Worm (Caenorhabditis elegans) whole organism, mixed stage, embryonic: Measurements from ENCODE around the gene F15E6.10.

Source experiments
- M03D4.4 ChIP-seq: sonication (generic microtip); optimal IDR thresholded peaks from 2 replicates; lab custom pipeline; 2017; ENCODE audit warnings: mild to moderate bottlenecking, missing genetic modification characterization, missing compliant biosample characterization
- blmp-1 ChIP-seq: fragments of 150-350 bp; optimal IDR thresholded peaks from 2 replicates; lab custom pipeline; 2014; ENCODE audit warnings: missing biosample characterization, missing genetic modification characterization
- ceh-43 ChIP-seq: fragments of 200-800 bp; sonication (Bioruptor generic); optimal IDR thresholded peaks from 2 replicates; lab custom pipeline; 2018; ENCODE audit warnings: mild to moderate bottlenecking, missing genetic modification characterization, moderate library complexity, missing compliant biosample characterization
- ceh-83 ChIP-seq: fragments of 200-800 bp; sonication (Bioruptor generic); optimal IDR thresholded peaks from 2 replicates; lab custom pipeline; 2018; ENCODE audit warnings: mild to moderate bottlenecking, missing genetic modification characterization, missing compliant biosample characterization
- ces-1 ChIP-seq: fragments of 150-350 bp; optimal IDR thresholded peaks from 2 replicates; lab custom pipeline; 2014; ENCODE audit warnings: missing biosample characterization, missing genetic modification reagents, missing genetic modification characterization
- cnd-1 ChIP-seq: fragments of 200-800 bp; sonication (Bioruptor generic); optimal IDR thresholded peaks from 2 replicates; lab custom pipeline; 2018; ENCODE audit warnings: mild to moderate bottlenecking, missing genetic modification characterization, missing compliant biosample characterization
- drap-1 ChIP-seq: fragments of 200-800 bp; sonication (Bioruptor generic); optimal IDR thresholded peaks from 3 replicates; lab custom pipeline; 2018; ENCODE audit warnings: mild to moderate bottlenecking, missing genetic modification characterization, missing compliant biosample characterization
- elt-1 ChIP-seq: sonication (generic microtip); optimal IDR thresholded peaks from 2 replicates; lab custom pipeline; 2017; ENCODE audit warnings: missing genetic modification characterization, mild to moderate bottlenecking, missing compliant biosample characterization, antibody characterized with exemption, moderate library complexity, borderline replicate concordance; ENCODE audit not compliant: insufficient read depth
- elt-3 ChIP-seq: fragments of 150-350 bp; optimal IDR thresholded peaks from 2 replicates; lab custom pipeline; 2014; ENCODE audit warnings: missing biosample characterization, missing genetic modification characterization
- flh-1 ChIP-seq: fragments of 200-800 bp; sonication (Bioruptor generic); optimal IDR thresholded peaks from 2 replicates; lab custom pipeline; 2018; ENCODE audit warnings: mild to moderate bottlenecking, missing genetic modification characterization, moderate library complexity, missing compliant biosample characterization
- ham-2 ChIP-seq: fragments of 200-800 bp; sonication (Bioruptor generic); optimal IDR thresholded peaks from 2 replicates; lab custom pipeline; 2018; ENCODE audit warnings: mild to moderate bottlenecking, missing genetic modification characterization, missing compliant biosample characterization
- hlh-1 ChIP-seq: fragments of 150-350 bp; optimal IDR thresholded peaks from 2 replicates; lab custom pipeline; 2014; ENCODE audit warnings: missing biosample characterization, missing genetic modification reagents, missing genetic modification characterization
- lin-13 ChIP-seq: fragments of 150-350 bp; optimal IDR thresholded peaks from 2 replicates; lab custom pipeline; 2014; ENCODE audit warnings: missing biosample characterization, missing genetic modification characterization
- lin-32 ChIP-seq: fragments of 200-800 bp; sonication (Bioruptor generic); optimal IDR thresholded peaks from 2 replicates; lab custom pipeline; 2018; ENCODE audit warnings: mild to moderate bottlenecking, missing genetic modification characterization, missing compliant biosample characterization
- lsy-2 ChIP-seq: fragments of 150-350 bp; optimal IDR thresholded peaks from 2 replicates; lab custom pipeline; 2014; ENCODE audit warnings: missing biosample characterization, missing genetic modification characterization
- mab-5 ChIP-seq: fragments of 150-350 bp; optimal IDR thresholded peaks from 2 replicates; lab custom pipeline; 2014; ENCODE audit warnings: missing biosample characterization, missing genetic modification characterization
- mep-1 ChIP-seq: fragments of 150-350 bp; optimal IDR thresholded peaks from 2 replicates; lab custom pipeline; 2017; ENCODE audit warnings: missing biosample characterization, missing genetic modification reagents, missing genetic modification characterization, inconsistent platforms
- mls-2 ChIP-seq: sonication (generic microtip); optimal IDR thresholded peaks from 2 replicates; lab custom pipeline; 2016; ENCODE audit warnings: mild to moderate bottlenecking, missing genetic modification characterization, moderate library complexity, missing compliant biosample characterization
- nhr-12 ChIP-seq: fragments of 150-350 bp; optimal IDR thresholded peaks from 2 replicates; lab custom pipeline; 2014; ENCODE audit warnings: missing biosample characterization, missing genetic modification characterization
- nhr-237 ChIP-seq: fragments of 150-350 bp; optimal IDR thresholded peaks from 2 replicates; lab custom pipeline; 2014; ENCODE audit warnings: missing biosample characterization, missing genetic modification characterization
- nhr-28 ChIP-seq: fragments of 150-350 bp; optimal IDR thresholded peaks from 2 replicates; lab custom pipeline; 2014; ENCODE audit warnings: missing biosample characterization, missing genetic modification characterization
- nhr-76 ChIP-seq: sonication (generic microtip); optimal IDR thresholded peaks from 2 replicates; lab custom pipeline; 2017; ENCODE audit warnings: missing biosample characterization, missing genetic modification characterization
- pha-4 ChIP-seq: fragments of 150-350 bp; optimal IDR thresholded peaks from 2 replicates; lab custom pipeline; 2018; ENCODE audit warnings: missing biosample characterization, missing genetic modification reagents, missing genetic modification characterization
- sem-2 ChIP-seq: fragments of 200-800 bp; sonication (Bioruptor generic); optimal IDR thresholded peaks from 2 replicates; lab custom pipeline; 2018; ENCODE audit warnings: mild to moderate bottlenecking, missing genetic modification characterization, missing compliant biosample characterization
- snpc-4 ChIP-seq: fragments of 150-350 bp; optimal IDR thresholded peaks from 2 replicates; lab custom pipeline; 2014; ENCODE audit warnings: missing biosample characterization, missing genetic modification characterization
- sptf-1 ChIP-seq: sonication (generic microtip); optimal IDR thresholded peaks from 2 replicates; lab custom pipeline; 2017; ENCODE audit warnings: mild to moderate bottlenecking, missing genetic modification characterization, moderate library complexity, missing compliant biosample characterization
- tbx-8 ChIP-seq: fragments of 200-800 bp; sonication (Bioruptor generic); optimal IDR thresholded peaks from 2 replicates; lab custom pipeline; 2018; ENCODE audit warnings: mild to moderate bottlenecking, missing genetic modification characterization, moderate library complexity, missing compliant biosample characterization
- unc-120 ChIP-seq: sonication (generic microtip); optimal IDR thresholded peaks from 2 replicates; lab custom pipeline; 2017; ENCODE audit warnings: missing genetic modification characterization, missing compliant biosample characterization; ENCODE audit not compliant: poor library complexity, severe bottlenecking
- unc-39 ChIP-seq: fragments of 150-350 bp; optimal IDR thresholded peaks from 2 replicates; lab custom pipeline; 2014; ENCODE audit warnings: missing biosample characterization, missing genetic modification characterization
- unc-62 ChIP-seq: fragments of 150-350 bp; optimal IDR thresholded peaks from 2 replicates; lab custom pipeline; 2014; ENCODE audit warnings: missing biosample characterization, missing genetic modification reagents, missing genetic modification characterization
- zip-8 ChIP-seq: fragments of 150-350 bp; optimal IDR thresholded peaks from 2 replicates; lab custom pipeline; 2014; ENCODE audit warnings: missing biosample characterization, missing genetic modification characterization

The F15E6.10 gene

DNA sequence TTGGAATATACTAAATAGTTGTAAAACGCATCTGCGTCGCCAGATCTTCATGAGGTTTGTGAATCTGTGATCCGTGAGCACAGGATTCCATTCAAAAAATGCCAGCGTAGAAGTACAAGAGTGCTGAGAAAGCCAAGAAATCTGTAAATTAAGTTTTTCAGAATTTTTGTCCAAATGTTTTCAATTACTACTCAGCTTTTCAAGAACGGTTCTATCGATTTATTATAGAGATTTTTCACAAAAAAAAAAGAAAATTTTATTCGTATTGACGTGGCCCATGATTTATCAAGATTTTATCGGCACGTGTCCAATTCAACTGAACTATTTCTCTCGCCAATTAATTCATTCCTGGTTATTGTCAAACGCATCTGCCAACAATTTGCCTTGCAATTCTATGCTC lies 23.4 kb upstream of the F15E6.10 start, which contains the start of gene F36A4.3:
F36A4.3 (plus strand) TSS at position 301 of the 400 bp plus-strand sequence.
- TF ChIP-seq tbx-8 (GFP tag; lab: Kevin White, UChicago), result no peak
- TF ChIP-seq blmp-1 (tag; lab: Kevin White, UChicago), result no peak
- no peak for TF ChIP-seq drap-1 (GFP tag; lab: Kevin White, UChicago)
- no peak for TF ChIP-seq unc-39 (tag; lab: Kevin White, UChicago)
- no peak for TF ChIP-seq unc-120 (tag; lab: Kevin White, UChicago)
- TF ChIP-seq elt-1 (tag; lab: Kevin White, UChicago), result no peak
- TF ChIP-seq nhr-12 (tag; lab: Kevin White, UChicago), result no peak
- TF ChIP-seq nhr-237 (tag; lab: Kevin White, UChicago), result no peak
- no peak for TF ChIP-seq zip-8 (tag; lab: Kevin White, UChicago)
- no peak for TF ChIP-seq pha-4
- TF ChIP-seq elt-3 (tag; lab: Kevin White, UChicago), result no peak
- TF ChIP-seq flh-1 (GFP tag; lab: Kevin White, UChicago), result no peak
- no peak for TF ChIP-seq nhr-28 (tag; lab: Kevin White, UChicago)
- no peak for TF ChIP-seq lin-32 (GFP tag; lab: Kevin White, UChicago)
- no peak for TF ChIP-seq mab-5 (tag; lab: Kevin White, UChicago)
- TF ChIP-seq ceh-83 (GFP tag; lab: Kevin White, UChicago), result no peak

DNA sequence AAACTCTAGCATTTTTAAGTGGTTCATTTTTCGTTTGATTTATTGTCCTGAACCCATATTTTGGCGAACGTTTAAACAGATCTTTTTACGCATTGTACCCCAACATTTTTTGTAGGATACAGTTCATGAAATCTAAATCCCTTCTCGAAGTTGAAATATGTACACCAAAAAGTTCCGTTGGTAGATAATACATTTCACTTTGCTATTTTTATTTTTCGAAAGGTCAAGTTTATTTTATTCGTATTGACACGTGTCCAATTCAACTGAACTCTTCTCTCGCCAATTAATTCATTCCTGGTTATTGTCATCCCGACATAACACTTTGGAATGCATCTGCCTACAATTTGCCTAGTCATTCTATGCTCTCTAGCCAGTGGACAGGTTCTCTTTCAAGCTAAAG lies 21.7 kb upstream of the F15E6.10 start, which contains the start of gene F36A4.2:
F36A4.2 (plus strand) TSS at position 301 of the 400 bp plus-strand sequence.
- TF ChIP-seq nhr-28 (tag; lab: Kevin White, UChicago) (no peak), cnd-1 (no peak), mep-1 (tag; lab: Kevin White, UChicago) (no peak), hlh-1 (tag; lab: Kevin White, UChicago) (no peak), nhr-237 (tag; lab: Kevin White, UChicago) (no peak), elt-3 (tag; lab: Kevin White, UChicago) (no peak), nhr-12 (tag; lab: Kevin White, UChicago) (no peak), snpc-4 (no peak)

DNA sequence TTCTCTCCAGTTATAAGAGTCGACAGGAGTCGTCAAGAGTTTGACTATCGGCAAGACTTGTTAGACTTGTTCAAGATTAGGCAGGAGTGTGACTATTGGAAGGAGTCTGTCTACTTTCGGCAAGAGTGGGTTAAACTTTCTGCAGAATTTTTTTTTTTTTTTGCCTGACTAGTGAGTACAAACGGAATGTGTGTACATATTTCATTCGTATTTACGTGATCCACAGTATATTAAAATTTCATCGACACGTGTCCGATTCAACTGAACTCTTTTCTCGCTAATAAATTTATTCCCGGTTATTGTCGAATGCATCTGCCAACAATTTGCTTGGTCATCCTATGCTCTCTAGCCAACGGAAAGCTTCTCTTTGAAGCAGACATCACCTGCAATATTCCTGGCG lies 20.5 kb upstream of the F15E6.10 start, which contains the start of gene F36A4.1:
F36A4.1 (plus strand) TSS at position 301 of the 400 bp plus-strand sequence.
- no peak for TF ChIP-seq elt-1 (tag; lab: Kevin White, UChicago)
- no peak for TF ChIP-seq elt-3 (tag; lab: Kevin White, UChicago)
- TF ChIP-seq hlh-1 (tag; lab: Kevin White, UChicago), result no peak
- no peak for TF ChIP-seq flh-1 (GFP tag; lab: Kevin White, UChicago)
- TF ChIP-seq ceh-43, result no peak
- no peak for TF ChIP-seq nhr-76 (tag; lab: Kevin White, UChicago)
- TF ChIP-seq drap-1 (GFP tag; lab: Kevin White, UChicago), result no peak

DNA sequence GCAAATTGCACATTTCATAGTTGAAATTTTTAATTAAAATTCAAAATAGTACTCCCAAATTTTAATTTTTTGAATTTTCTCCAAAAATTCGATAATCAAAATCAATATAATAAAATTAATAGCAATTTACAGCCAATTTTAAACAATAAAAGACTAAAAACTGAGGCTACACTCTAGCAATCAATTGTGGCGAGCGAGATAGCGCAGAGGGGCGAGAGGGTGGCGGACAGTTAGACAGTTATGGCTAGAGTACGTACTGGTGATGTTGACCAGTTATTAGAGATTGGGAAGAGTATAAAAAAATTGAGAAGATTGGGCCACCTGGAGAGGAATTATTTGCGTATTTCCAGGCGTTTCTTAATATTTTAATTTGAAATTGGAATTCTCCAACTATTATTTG lies 15.0 kb upstream of the F15E6.10 start, which contains the start of gene nhr-78:
nhr-78 (minus strand) TSS at position 182 of the 400 bp plus-strand sequence.
- TF ChIP-seq pha-4 (no peak), hlh-1 (tag; lab: Kevin White, UChicago) (no peak), blmp-1 (tag; lab: Kevin White, UChicago) (no peak), unc-62 (GFP tag; lab: Kevin White, UChicago) (no peak), mab-5 (tag; lab: Kevin White, UChicago) (no peak), mls-2 (no peak), snpc-4 (no peak), unc-120 (tag; lab: Kevin White, UChicago) (no peak), flh-1 (GFP tag; lab: Kevin White, UChicago) (no peak), nhr-28 (tag; lab: Kevin White, UChicago) (no peak), M03D4.4 (tag; lab: Kevin White, UChicago) (no peak), mep-1 (tag; lab: Kevin White, UChicago) (no peak), zip-8 (tag; lab: Kevin White, UChicago) (no peak), nhr-12 (tag; lab: Kevin White, UChicago) (no peak)

DNA sequence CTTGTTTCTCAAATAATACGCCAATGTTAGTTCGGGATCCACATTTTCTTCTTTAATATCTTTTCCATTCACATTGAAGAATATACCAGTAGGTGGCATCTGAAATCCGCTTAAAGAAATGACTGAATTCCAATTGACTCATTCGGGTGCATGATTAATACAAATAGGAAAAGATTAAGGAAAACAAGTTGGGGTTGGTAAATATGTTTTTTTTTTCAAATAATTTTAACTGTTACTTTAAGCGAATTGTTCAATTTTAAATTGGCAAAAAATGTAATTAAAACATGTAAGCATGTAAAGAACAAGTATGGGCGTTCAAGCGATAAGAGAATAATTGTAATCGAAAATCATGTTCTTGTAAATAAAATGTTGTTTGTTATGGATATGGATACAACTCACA lies 8.6 kb upstream of the F15E6.10 start, which contains the start of gene F15E6.6:
F15E6.6 (minus strand) TSS at position 101 of the 400 bp plus-strand sequence.
- TF ChIP-seq mls-2 (no peak), sem-2 (no peak), ceh-83 (GFP tag; lab: Kevin White, UChicago) (no peak), snpc-4 (no peak), zip-8 (tag; lab: Kevin White, UChicago) (no peak), nhr-76 (tag; lab: Kevin White, UChicago) (no peak), blmp-1 (tag; lab: Kevin White, UChicago) (no peak), sptf-1 (tag; lab: Kevin White, UChicago) (no peak), unc-62 (GFP tag; lab: Kevin White, UChicago) (no peak), ces-1 (GFP tag; lab: Kevin White, UChicago) (no peak), lin-32 (GFP tag; lab: Kevin White, UChicago) (no peak), unc-120 (tag; lab: Kevin White, UChicago) (no peak), elt-1 (tag; lab: Kevin White, UChicago) (no peak), lin-13 (tag; lab: Kevin White, UChicago) (no peak), ham-2 (GFP tag; lab: Kevin White, UChicago) (no peak), lsy-2 (tag; lab: Kevin White, UChicago) (no peak), mab-5 (tag; lab: Kevin White, UChicago) (no peak), M03D4.4 (tag; lab: Kevin White, UChicago) (no peak)
